Worm (Caenorhabditis elegans) whole organism, L3 larva: ENCODE results near the gene H40L08.8.

Source experiments
- ZK546.5 ChIP-seq: sonication (generic microtip); optimal IDR thresholded peaks from 2 replicates; lab custom pipeline; 2017; ENCODE audit warnings: missing biosample characterization, missing genetic modification characterization
- aly-2 ChIP-seq: fragments of 150-350 bp; optimal IDR thresholded peaks from 2 replicates; lab custom pipeline; 2014; ENCODE audit warnings: missing biosample characterization, missing genetic modification characterization
- ceh-82 ChIP-seq: fragments of 150-350 bp; optimal IDR thresholded peaks from 2 replicates; lab custom pipeline; 2014; ENCODE audit warnings: missing biosample characterization, missing genetic modification characterization
- ceh-9 ChIP-seq: sonication (generic microtip); optimal IDR thresholded peaks from 2 replicates; lab custom pipeline; 2018; ENCODE audit warnings: missing biosample characterization, missing genetic modification characterization
- daf-12 ChIP-seq: fragments of 150-350 bp; optimal IDR thresholded peaks from 2 replicates; lab custom pipeline; 2014; ENCODE audit warnings: missing biosample characterization, missing genetic modification reagents, missing genetic modification characterization
- elt-3 ChIP-seq, 3 experiments: fragments of 150-350 bp in 1 of 3; sonication (generic microtip) in 2 of 3; optimal IDR thresholded peaks; 2 replicates in 2 of 3; 4 replicates in 1 of 3; lab custom pipeline; 2014 to 2017; ENCODE audit warnings: missing biosample characterization in 3 of 3, missing genetic modification characterization in 3 of 3
- fos-1 ChIP-seq: fragments of 150-350 bp; optimal IDR thresholded peaks from 2 replicates; lab custom pipeline; 2014; ENCODE audit warnings: missing biosample characterization, missing genetic modification characterization
- lin-39 ChIP-seq: fragments of 150-350 bp; optimal IDR thresholded peaks from 2 replicates; lab custom pipeline; 2018; ENCODE audit warnings: missing biosample characterization, missing genetic modification reagents, missing genetic modification characterization
- nhr-77 ChIP-seq: fragments of 150-350 bp; optimal IDR thresholded peaks from 2 replicates; lab custom pipeline; 2014; ENCODE audit warnings: missing biosample characterization, missing genetic modification characterization
- skn-1 ChIP-seq: fragments of 150-350 bp; optimal IDR thresholded peaks from 2 replicates; lab custom pipeline; 2014; ENCODE audit warnings: missing biosample characterization, missing genetic modification characterization
- snpc-4 ChIP-seq: fragments of 150-350 bp; optimal IDR thresholded peaks from 2 replicates; lab custom pipeline; 2014; ENCODE audit warnings: missing biosample characterization, missing genetic modification characterization
- tbx-2 ChIP-seq: sonication (generic microtip); optimal IDR thresholded peaks from 2 replicates; lab custom pipeline; 2016; ENCODE audit warnings: mild to moderate bottlenecking, missing genetic modification characterization, missing compliant biosample characterization
- unc-62 ChIP-seq: fragments of 150-350 bp; sonication (generic microtip); optimal IDR thresholded peaks from 4 replicates; lab custom pipeline; 2014; ENCODE audit warnings: missing biosample characterization, missing genetic modification reagents, missing genetic modification characterization
- ztf-4 ChIP-seq: fragments of 150-350 bp; optimal IDR thresholded peaks from 2 replicates; lab custom pipeline; 2014; ENCODE audit warnings: missing biosample characterization, missing genetic modification characterization

DNA sequence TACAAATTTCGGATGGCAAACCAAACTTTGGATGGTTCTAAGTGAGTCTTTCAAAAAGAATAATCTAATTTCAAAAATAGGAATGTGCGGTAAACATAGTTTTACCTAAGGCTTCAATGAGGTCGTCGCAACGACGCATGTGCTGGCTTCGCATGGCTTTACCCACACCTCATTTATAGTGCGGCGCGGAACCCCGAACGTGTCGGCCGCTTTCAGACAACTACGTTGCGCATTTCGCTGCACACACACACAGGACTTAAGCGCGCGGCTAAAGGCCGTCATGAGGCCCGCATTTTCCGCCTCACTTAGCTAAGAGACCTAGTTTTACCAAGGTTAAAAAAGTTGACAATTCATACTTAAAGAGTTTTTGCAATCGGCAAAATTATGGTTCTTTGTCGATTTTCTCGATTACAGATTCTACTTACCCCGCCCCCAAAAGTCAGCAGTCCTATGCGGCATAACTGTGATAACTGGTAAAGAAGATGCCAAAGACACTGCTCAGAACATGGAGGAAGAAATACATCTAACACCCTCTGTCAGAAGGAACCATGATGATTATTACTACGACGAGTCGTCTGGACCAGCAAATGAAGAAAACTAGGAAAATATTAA is 15.4 kb upstream of the H40L08.8 start:
- TF ChIP-seq aly-2 (tag; lab: Kevin White, UChicago), result no peak
- no peak for TF ChIP-seq lin-39 (tag; lab: Kevin White, UChicago)
- TF ChIP-seq tbx-2 (tag; lab: Kevin White, UChicago), result no peak
- TF ChIP-seq elt-3 (tag; optimal IDR thresholded peaks at IDR 0.05; lab: Kevin White, UChicago), result no peak
- no peak for TF ChIP-seq daf-12 (tag; lab: Kevin White, UChicago)
- no peak for TF ChIP-seq ztf-4 (tag; lab: Kevin White, UChicago)
- TF ChIP-seq fos-1, result no peak
- peak; percentile 45 for TF ChIP-seq snpc-4 (tag; lab: Kevin White, UChicago)
- TF ChIP-seq ZK546.5 (tag; lab: Kevin White, UChicago), result no peak
- TF ChIP-seq unc-62 (GFP tag; lab: Kevin White, UChicago), result no peak
- TF ChIP-seq ceh-82 (tag; lab: Kevin White, UChicago), result no peak
- TF ChIP-seq skn-1 (tag; lab: Kevin White, UChicago), result no peak
- no peak for TF ChIP-seq nhr-77 (tag; lab: Kevin White, UChicago)
- no peak for TF ChIP-seq ceh-9 (tag; lab: Kevin White, UChicago)
